Worm (Caenorhabditis elegans): ENCODE data around the gene C16H3.3.
"Not testable (repeated sequence)": the region's sequence is repeated elsewhere in the genome, so short reads cannot be mapped to it uniquely, and the experiment has no call there.

The C16H3.3 gene

DNA sequence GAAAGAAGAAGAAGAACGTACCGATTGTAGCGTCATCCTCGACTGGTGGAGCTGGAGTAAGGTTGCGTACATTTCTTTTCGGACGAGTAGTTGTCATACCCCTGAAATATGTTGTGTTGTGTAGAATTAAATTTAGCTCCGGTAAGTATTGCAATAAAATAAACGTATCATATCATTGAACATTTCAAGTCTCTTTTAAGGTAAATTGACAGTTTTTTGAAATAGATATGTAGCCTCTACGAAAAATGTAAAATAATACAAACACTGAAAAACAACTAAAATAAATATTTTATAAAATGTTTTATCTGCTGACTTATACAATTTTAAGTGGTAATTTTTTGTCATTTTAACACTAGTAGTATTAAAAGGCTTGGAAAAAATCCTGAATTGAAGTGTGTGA is at the start of gene C16H3.3:
Gene C16H3.3, minus strand, starts transcription at position 101 of the 400 bp plus-strand sequence.
- TF ChIP-seq T22C8.4 (GFP tag; IDR thresholded peaks at IDR 0.05): no peak

DNA sequence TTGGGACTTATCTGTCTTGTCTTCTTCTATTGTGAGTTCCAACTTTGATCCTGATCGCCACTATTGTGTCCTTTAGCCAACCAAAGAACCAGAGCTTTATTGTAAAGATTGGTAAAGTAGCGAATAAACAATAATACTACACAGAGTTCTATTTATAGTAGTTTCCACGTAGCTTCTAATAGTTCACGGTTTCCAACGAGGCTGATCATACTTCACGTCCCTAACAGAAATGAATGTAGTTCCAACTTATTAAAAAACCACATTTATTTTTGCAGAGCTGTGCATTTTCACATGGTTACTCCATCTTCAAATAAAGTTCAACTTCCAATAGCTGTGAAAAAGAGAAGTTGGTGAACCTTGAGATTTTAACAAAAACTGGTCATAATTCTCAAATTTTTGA is 39.5 kb upstream of the C16H3.3 start, which contains the start of gene tmem-218:
Gene tmem-218, plus strand, starts transcription at position 301 of the 400 bp plus-strand sequence.
- TF ChIP-seq klf-2 (GFP tag; conservative IDR thresholded peaks at IDR 0.05); cog-1 (tag; optimal IDR thresholded peaks at IDR 0.05); med-1 (GFP tag; optimal IDR thresholded peaks at IDR 0.05; ENCODE audit: insufficient read depth): not testable (repeated sequence)

- TF ChIP-seq T22C8.4 (GFP tag; IDR thresholded peaks at IDR 0.05) (no peak), ztf-23 (GFP tag; IDR thresholded peaks at IDR 0.05) (no peak), flt-1 (GFP tag; IDR thresholded peaks at IDR 0.05) (no peak), klf-2 (GFP tag; conservative IDR thresholded peaks at IDR 0.05) (no peak), med-1 (GFP tag; optimal IDR thresholded peaks at IDR 0.05; ENCODE audit: insufficient read depth) (no peak), ref-1 (GFP tag; conservative IDR thresholded peaks at IDR 0.05) (no peak), ztf-29 (GFP tag; IDR thresholded peaks at IDR 0.05) (no peak), tab-1 (GFP tag; IDR thresholded peaks at IDR 0.05) (no peak)
Observed at ce11 chrX:17643812-17644211, 34.0 kb upstream of the C16H3.3 start.

ce11 chrX:17642832-17643231 is 33.0 kb upstream of the C16H3.3 start:
- TF ChIP-seq med-1 (GFP tag; optimal IDR thresholded peaks at IDR 0.05; ENCODE audit: insufficient read depth) (no peak), klf-2 (GFP tag; conservative IDR thresholded peaks at IDR 0.05) (no peak), ztf-23 (GFP tag; IDR thresholded peaks at IDR 0.05) (no peak), T22C8.4 (GFP tag; IDR thresholded peaks at IDR 0.05) (no peak), ref-1 (GFP tag; conservative IDR thresholded peaks at IDR 0.05) (no peak), ztf-29 (GFP tag; IDR thresholded peaks at IDR 0.05) (no peak), flt-1 (GFP tag; IDR thresholded peaks at IDR 0.05) (no peak), tab-1 (GFP tag; IDR thresholded peaks at IDR 0.05) (no peak), cog-1 (tag; optimal IDR thresholded peaks at IDR 0.05) (no peak)

DNA sequence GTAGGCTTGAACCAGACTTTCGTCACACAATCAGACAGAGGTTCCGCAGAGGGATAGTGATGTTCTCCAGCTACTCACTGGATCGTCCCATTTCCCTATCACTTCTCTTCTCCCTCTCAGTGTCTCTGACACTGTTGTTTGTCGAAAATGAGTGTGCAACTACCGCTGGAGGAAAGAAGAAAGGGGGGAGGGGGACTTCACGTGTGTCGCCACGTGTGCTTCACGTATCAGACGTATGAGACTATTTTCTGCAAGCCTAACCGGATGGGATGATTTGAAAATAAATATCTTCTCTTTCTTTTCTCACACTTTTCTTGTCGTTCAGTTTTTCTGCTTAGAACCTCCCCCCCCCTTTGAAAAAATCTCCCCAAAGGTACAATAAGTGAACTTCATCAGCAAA is 30.9 kb upstream of the C16H3.3 start, which contains the start of gene H18N23.2:
Gene H18N23.2, minus strand, starts transcription at position 82 of the 400 bp plus-strand sequence.
- TF ChIP-seq klf-2 (GFP tag; conservative IDR thresholded peaks at IDR 0.05): no peak

- TF ChIP-seq T22C8.4 (GFP tag; IDR thresholded peaks at IDR 0.05) (no peak), ztf-23 (GFP tag; IDR thresholded peaks at IDR 0.05) (no peak), klf-2 (GFP tag; conservative IDR thresholded peaks at IDR 0.05) (no peak), med-1 (GFP tag; optimal IDR thresholded peaks at IDR 0.05; ENCODE audit: insufficient read depth) (no peak), flt-1 (GFP tag; IDR thresholded peaks at IDR 0.05) (no peak), ref-1 (GFP tag; conservative IDR thresholded peaks at IDR 0.05) (no peak), tab-1 (GFP tag; IDR thresholded peaks at IDR 0.05) (no peak), ztf-29 (GFP tag; IDR thresholded peaks at IDR 0.05) (no peak), cog-1 (tag; optimal IDR thresholded peaks at IDR 0.05) (no peak)
Observed at ce11 chrX:17638970-17639369, 29.1 kb upstream of the C16H3.3 start.

- no peak for TF ChIP-seq tab-1 (GFP tag; IDR thresholded peaks at IDR 0.05)
- TF ChIP-seq T22C8.4 (GFP tag; IDR thresholded peaks at IDR 0.05): no peak
- no peak for TF ChIP-seq klf-2 (GFP tag; conservative IDR thresholded peaks at IDR 0.05)
- no peak for TF ChIP-seq flt-1 (GFP tag; IDR thresholded peaks at IDR 0.05)
- TF ChIP-seq ztf-29 (GFP tag; IDR thresholded peaks at IDR 0.05): no peak
- TF ChIP-seq med-1 (GFP tag; optimal IDR thresholded peaks at IDR 0.05; ENCODE audit: insufficient read depth): no peak
- no peak for TF ChIP-seq ref-1 (GFP tag; conservative IDR thresholded peaks at IDR 0.05)
- no peak for TF ChIP-seq ztf-23 (GFP tag; IDR thresholded peaks at IDR 0.05)
- no peak for TF ChIP-seq cog-1 (tag; optimal IDR thresholded peaks at IDR 0.05)
Observed at ce11 chrX:17638460-17638859, 28.6 kb upstream of the C16H3.3 start.

ce11 chrX:17637528-17637927 is 27.7 kb upstream of the C16H3.3 start:
- no peak for TF ChIP-seq tab-1 (GFP tag; IDR thresholded peaks at IDR 0.05)
- no peak for TF ChIP-seq ztf-29 (GFP tag; IDR thresholded peaks at IDR 0.05)
- no peak for TF ChIP-seq ref-1 (GFP tag; conservative IDR thresholded peaks at IDR 0.05)
- no peak for TF ChIP-seq med-1 (GFP tag; optimal IDR thresholded peaks at IDR 0.05; ENCODE audit: insufficient read depth)
- TF ChIP-seq klf-2 (GFP tag; conservative IDR thresholded peaks at IDR 0.05): no peak
- no peak for TF ChIP-seq flt-1 (GFP tag; IDR thresholded peaks at IDR 0.05)
- TF ChIP-seq T22C8.4 (GFP tag; IDR thresholded peaks at IDR 0.05): no peak
- no peak for TF ChIP-seq ztf-23 (GFP tag; IDR thresholded peaks at IDR 0.05)
- no peak for TF ChIP-seq cog-1 (tag; optimal IDR thresholded peaks at IDR 0.05)

DNA sequence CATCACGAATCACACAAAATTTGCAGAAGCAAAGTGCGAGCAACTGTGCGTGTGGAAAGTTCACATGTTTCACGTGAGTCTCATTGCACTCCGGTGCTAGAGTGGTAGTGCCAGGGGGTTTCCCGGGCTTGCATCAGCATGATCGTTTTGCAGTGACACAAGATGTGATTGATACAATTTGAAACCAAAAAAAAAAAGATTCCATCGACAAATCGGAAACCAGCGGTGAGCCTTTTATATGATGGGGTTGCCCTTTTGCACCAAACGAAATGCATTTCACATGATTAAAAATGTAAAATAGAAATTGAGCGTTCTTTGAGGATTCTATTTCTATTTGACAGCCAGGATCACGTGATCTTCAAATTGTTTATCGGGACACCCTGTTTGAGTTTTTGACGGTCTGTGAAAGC is 26.5 kb upstream of the C16H3.3 start:
- TF ChIP-seq T22C8.4 (GFP tag; IDR thresholded peaks at IDR 0.05): no peak
- no peak for TF ChIP-seq flt-1 (GFP tag; IDR thresholded peaks at IDR 0.05)
- TF ChIP-seq cog-1 (tag; optimal IDR thresholded peaks at IDR 0.05): no peak
- TF ChIP-seq tab-1 (GFP tag; IDR thresholded peaks at IDR 0.05): no peak
- no peak for TF ChIP-seq klf-2 (GFP tag; conservative IDR thresholded peaks at IDR 0.05)
- TF ChIP-seq ztf-23 (GFP tag; IDR thresholded peaks at IDR 0.05): no peak
- no peak for TF ChIP-seq med-1 (GFP tag; optimal IDR thresholded peaks at IDR 0.05; ENCODE audit: insufficient read depth)
- TF ChIP-seq ref-1 (GFP tag; conservative IDR thresholded peaks at IDR 0.05): no peak

DNA sequence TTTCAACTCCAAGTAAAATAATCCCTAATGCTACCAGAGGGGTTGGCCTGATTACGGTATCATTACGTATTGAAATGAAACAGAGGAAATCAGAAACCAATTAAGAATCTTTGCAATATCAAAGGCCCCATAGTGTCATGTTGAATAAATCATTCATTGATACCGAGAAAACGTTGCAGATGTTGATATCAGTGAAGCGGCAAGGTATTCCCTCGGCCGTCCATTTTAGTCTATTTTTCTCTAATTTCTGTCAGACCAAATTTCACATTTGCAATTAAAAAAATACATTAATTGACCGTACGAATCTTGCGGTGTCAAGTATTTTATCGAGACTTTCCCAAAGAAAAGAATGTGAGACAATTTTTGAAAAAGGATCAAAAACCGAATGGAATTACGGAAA is 24.4 kb upstream of the C16H3.3 start:
- no peak for TF ChIP-seq flt-1 (GFP tag; IDR thresholded peaks at IDR 0.05)
- TF ChIP-seq ztf-23 (GFP tag; IDR thresholded peaks at IDR 0.05): no peak
- TF ChIP-seq klf-2 (GFP tag; conservative IDR thresholded peaks at IDR 0.05): no peak
- TF ChIP-seq med-1 (GFP tag; optimal IDR thresholded peaks at IDR 0.05; ENCODE audit: insufficient read depth): no peak
- TF ChIP-seq tab-1 (GFP tag; IDR thresholded peaks at IDR 0.05): no peak
- no peak for TF ChIP-seq ref-1 (GFP tag; conservative IDR thresholded peaks at IDR 0.05)
- no peak for TF ChIP-seq T22C8.4 (GFP tag; IDR thresholded peaks at IDR 0.05)
- no peak for TF ChIP-seq cog-1 (tag; optimal IDR thresholded peaks at IDR 0.05)
- TF ChIP-seq ztf-29 (GFP tag; IDR thresholded peaks at IDR 0.05): no peak

DNA sequence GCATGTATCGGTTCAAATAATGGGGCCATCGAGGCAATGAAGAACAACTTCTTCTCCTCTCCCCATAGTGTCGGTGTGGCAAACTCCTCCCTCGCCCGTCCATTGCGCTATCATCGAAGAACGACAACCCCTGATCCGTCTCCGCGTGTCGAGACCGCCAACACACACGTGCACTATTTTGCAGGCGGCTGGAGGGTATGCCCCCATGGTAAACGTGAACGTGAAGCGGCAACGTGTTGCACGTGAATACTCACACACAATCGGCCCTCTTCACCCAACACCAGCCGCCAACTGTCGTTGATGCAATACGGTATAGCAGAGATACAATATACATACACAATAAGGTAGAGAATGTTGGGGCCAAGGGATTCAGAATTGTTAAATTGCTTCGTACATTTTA is 23.3 kb upstream of the C16H3.3 start:
- 0 out of 2 replicates have a peak, but pooled peaks have one; percentile 12 for TF ChIP-seq ztf-29 (GFP tag; IDR thresholded peaks at IDR 0.05)
- TF ChIP-seq ztf-23 (GFP tag; IDR thresholded peaks at IDR 0.05): no peak
- 0 out of 2 replicates have a peak, but pooled peaks have one; percentile 49 for TF ChIP-seq tab-1 (GFP tag; IDR thresholded peaks at IDR 0.05)
